Fruit fly (Drosophila melanogaster) whole organism, embryonic: ENCODE results near the gene Npc2f.

Experiments
- Abd-B ChIP-seq: fragments of 200-800 bp; sonication (Bioruptor generic); optimal IDR thresholded peaks from 2 replicates; lab custom pipeline; 2018; ENCODE audit warnings: missing biosample characterization, mild to moderate bottlenecking, missing genetic modification characterization, moderate library complexity
- Asciz ChIP-seq: fragments of 200-800 bp; sonication (Bioruptor generic); optimal IDR thresholded peaks from 2 replicates; lab custom pipeline; 2017; ENCODE audit warnings: missing biosample characterization, mild to moderate bottlenecking, missing genetic modification characterization, missing genetic modification reagents
- Atf-2 ChIP-seq: fragments of 200-800 bp; sonication (Bioruptor generic); optimal IDR thresholded peaks from 2 replicates; lab custom pipeline; 2016; ENCODE audit warnings: missing biosample characterization, missing genetic modification characterization
- B-H1 ChIP-seq: fragments of 200-800 bp; sonication (Bioruptor generic); IDR thresholded peaks from 3 replicates; pipeline ENCODE4 v1.3.6; 2022; ENCODE audit warnings: missing biosample characterization, missing genetic modification characterization
- Bdp1 ChIP-seq: fragments of 200-800 bp; sonication (Bioruptor generic); optimal IDR thresholded peaks from 3 replicates; lab custom pipeline; 2016; ENCODE audit warnings: missing biosample characterization, missing genetic modification characterization
- CG10147 ChIP-seq: fragments of 200-800 bp; sonication (Bioruptor generic); optimal IDR thresholded peaks from 2 replicates; lab custom pipeline; 2019; ENCODE audit warnings: missing biosample characterization, mild to moderate bottlenecking, missing genetic modification characterization, moderate library complexity
- CG10267 ChIP-seq: fragments of 200-800 bp; sonication (Bioruptor generic); optimal IDR thresholded peaks from 2 replicates; lab custom pipeline; 2018; ENCODE audit warnings: missing biosample characterization, mild to moderate bottlenecking, missing genetic modification characterization, moderate library complexity
- CG12155 ChIP-seq: fragments of 200-800 bp; sonication (Bioruptor generic); optimal IDR thresholded peaks from 3 replicates; lab custom pipeline; 2016; ENCODE audit warnings: missing biosample characterization, missing genetic modification characterization
- CG13624 ChIP-seq: fragments of 200-800 bp; sonication (Bioruptor generic); optimal IDR thresholded peaks from 2 replicates; lab custom pipeline; 2016; ENCODE audit warnings: missing biosample characterization, missing genetic modification characterization
- CG15514 ChIP-seq: fragments of 200-800 bp; sonication (Bioruptor generic); optimal IDR thresholded peaks from 3 replicates; lab custom pipeline; 2017; ENCODE audit warnings: missing biosample characterization, missing genetic modification characterization, mild to moderate bottlenecking, moderate library complexity, missing genetic modification reagents
- CG17568 ChIP-seq: fragments of 200-800 bp; sonication (Bioruptor generic); optimal IDR thresholded peaks from 2 replicates; lab custom pipeline; 2018; ENCODE audit warnings: missing biosample characterization, mild to moderate bottlenecking, missing genetic modification characterization, moderate library complexity
- CG30403 ChIP-seq: fragments of 200-800 bp; sonication (Bioruptor generic); optimal IDR thresholded peaks from 3 replicates; lab custom pipeline; 2016; ENCODE audit warnings: missing biosample characterization, missing genetic modification characterization
- CG32767 ChIP-seq: fragments of 200-800 bp; sonication (Bioruptor generic); IDR thresholded peaks from 2 replicates; pipeline ENCODE4 v1.3.6; 2022; ENCODE audit warnings: missing biosample characterization, missing genetic modification characterization
- CG32772 ChIP-seq: fragments of 200-800 bp; sonication (Bioruptor generic); IDR thresholded peaks from 2 replicates; pipeline ENCODE4 v1.3.6; 2022; ENCODE audit warnings: missing biosample characterization, missing genetic modification characterization
- CG3838 ChIP-seq: fragments of 200-800 bp; sonication (Bioruptor generic); optimal IDR thresholded peaks from 3 replicates; lab custom pipeline; 2016; ENCODE audit warnings: missing biosample characterization, missing genetic modification characterization
- CG4282 ChIP-seq: fragments of 200-800 bp; sonication (Bioruptor generic); optimal IDR thresholded peaks from 2 replicates; lab custom pipeline; 2016; ENCODE audit warnings: missing biosample characterization, missing genetic modification characterization
- CG6683 ChIP-seq: fragments of 200-800 bp; sonication (Bioruptor generic); optimal IDR thresholded peaks from 2 replicates; lab custom pipeline; 2017; ENCODE audit warnings: missing biosample characterization, mild to moderate bottlenecking, missing genetic modification characterization, missing genetic modification reagents
- CG7357 ChIP-seq: fragments of 200-800 bp; sonication (Bioruptor generic); IDR thresholded peaks from 3 replicates; pipeline ENCODE4 v1.3.6; 2022; ENCODE audit warnings: missing biosample characterization, missing genetic modification characterization
- CG7372 ChIP-seq: fragments of 200-800 bp; sonication (Bioruptor generic); IDR thresholded peaks from 2 replicates; pipeline ENCODE4 v1.3.6; 2022; ENCODE audit warnings: missing biosample characterization, missing genetic modification characterization
- CG8388 ChIP-seq: fragments of 200-800 bp; sonication (Bioruptor generic); optimal IDR thresholded peaks from 2 replicates; lab custom pipeline; 2019; ENCODE audit warnings: missing biosample characterization, mild to moderate bottlenecking, missing genetic modification characterization, moderate library complexity
- CG9876 ChIP-seq: fragments of 200-800 bp; sonication (Bioruptor generic); optimal IDR thresholded peaks from 2 replicates; lab custom pipeline; 2016; ENCODE audit warnings: missing biosample characterization, missing genetic modification characterization
- Chrac-16 ChIP-seq: fragments of 200-800 bp; sonication (Bioruptor generic); optimal IDR thresholded peaks from 3 replicates; lab custom pipeline; 2016; ENCODE audit warnings: missing biosample characterization, missing genetic modification characterization
- CoRest ChIP-seq: fragments of 200-800 bp; sonication (Bioruptor generic); optimal IDR thresholded peaks from 3 replicates; lab custom pipeline; 2018; ENCODE audit warnings: missing biosample characterization, mild to moderate bottlenecking, missing genetic modification characterization, moderate library complexity
- D ChIP-seq, 2 experiments: fragments of 200-800 bp in 1 of 2; fragments of >200 bp in 1 of 2; sonication (Bioruptor generic) in 1 of 2; optimal IDR thresholded peaks; 2 replicates in 1 of 2; 3 replicates in 1 of 2; lab custom pipeline; 2017; ENCODE audit warnings: mild to moderate bottlenecking in 1 of 2, missing biosample characterization in 1 of 2, missing genetic modification characterization in 1 of 2, missing genetic modification reagents in 1 of 2
- D19B ChIP-seq: fragments of 200-800 bp; sonication (Bioruptor generic); optimal IDR thresholded peaks from 2 replicates; lab custom pipeline; 2017; ENCODE audit warnings: missing biosample characterization, mild to moderate bottlenecking, missing genetic modification characterization
- Dad ChIP-seq: fragments of 200-800 bp; sonication (Bioruptor generic); optimal IDR thresholded peaks from 3 replicates; lab custom pipeline; 2016; ENCODE audit warnings: missing biosample characterization, missing genetic modification characterization
- Dip2 ChIP-seq: fragments of 200-800 bp; sonication (Bioruptor generic); IDR thresholded peaks from 2 replicates; pipeline ENCODE4 v1.3.6; 2022; ENCODE audit warnings: missing biosample characterization, missing genetic modification characterization
- Dref ChIP-seq: fragments of 200-800 bp; sonication (Bioruptor generic); IDR thresholded peaks from 2 replicates; pipeline ENCODE4 v1.3.6; 2022; ENCODE audit warnings: missing biosample characterization, missing genetic modification characterization
- Fer1 ChIP-seq: fragments of 200-800 bp; sonication (Bioruptor generic); optimal IDR thresholded peaks from 2 replicates; lab custom pipeline; 2017; ENCODE audit warnings: missing biosample characterization, mild to moderate bottlenecking, missing genetic modification characterization
- HHEX ChIP-seq: fragments of 200-800 bp; sonication (Bioruptor generic); optimal IDR thresholded peaks from 3 replicates; lab custom pipeline; 2017; ENCODE audit warnings: missing biosample characterization, mild to moderate bottlenecking, missing genetic modification characterization, missing genetic modification reagents
- Hr51 ChIP-seq, 2 experiments: fragments of 200-800 bp; sonication (Bioruptor generic); optimal IDR thresholded peaks; 2 replicates in 1 of 2; 3 replicates in 1 of 2; lab custom pipeline; 2016 to 2018; ENCODE audit warnings: missing biosample characterization in 2 of 2, missing genetic modification characterization in 2 of 2, mild to moderate bottlenecking in 1 of 2, moderate library complexity in 1 of 2
- Mad ChIP-seq: fragments of 200-800 bp; sonication (Bioruptor generic); optimal IDR thresholded peaks from 2 replicates; lab custom pipeline; 2016; ENCODE audit warnings: missing biosample characterization, missing genetic modification characterization
- Six4 ChIP-seq: fragments of 200-800 bp; sonication (Bioruptor generic); optimal IDR thresholded peaks from 2 replicates; lab custom pipeline; 2016; ENCODE audit warnings: missing biosample characterization, missing genetic modification characterization
- Sry-β ChIP-seq: fragments of 200-800 bp; sonication (Bioruptor generic); optimal IDR thresholded peaks from 2 replicates; lab custom pipeline; 2018; ENCODE audit warnings: missing biosample characterization, mild to moderate bottlenecking, missing genetic modification characterization, moderate library complexity
- ac ChIP-seq: fragments of 200-800 bp; sonication (Bioruptor generic); optimal IDR thresholded peaks from 3 replicates; lab custom pipeline; 2017; ENCODE audit warnings: missing biosample characterization, mild to moderate bottlenecking, missing genetic modification characterization
- az2 ChIP-seq: fragments of 200-800 bp; sonication (Bioruptor generic); optimal IDR thresholded peaks from 3 replicates; lab custom pipeline; 2016; ENCODE audit warnings: missing biosample characterization, missing genetic modification characterization
- dimm ChIP-seq: fragments of 200-800 bp; sonication (Bioruptor generic); IDR thresholded peaks from 2 replicates; pipeline ENCODE4 v1.3.6; 2022; ENCODE audit warnings: missing biosample characterization, missing genetic modification characterization
- dmrt11E ChIP-seq: fragments of 200-800 bp; sonication (Bioruptor generic); optimal IDR thresholded peaks from 3 replicates; lab custom pipeline; 2018; ENCODE audit warnings: missing biosample characterization, mild to moderate bottlenecking, missing genetic modification characterization, moderate library complexity
- grau ChIP-seq: fragments of 200-800 bp; optimal IDR thresholded peaks from 3 replicates; lab custom pipeline; 2019; ENCODE audit warnings: missing biosample characterization, mild to moderate bottlenecking, missing genetic modification characterization, moderate library complexity
- mam ChIP-seq: fragments of 200-800 bp; sonication (Bioruptor generic); optimal IDR thresholded peaks from 3 replicates; lab custom pipeline; 2016; ENCODE audit warnings: missing biosample characterization, missing genetic modification characterization
- oc ChIP-seq: fragments of 200-800 bp; sonication (Bioruptor generic); optimal IDR thresholded peaks from 2 replicates; lab custom pipeline; 2018; ENCODE audit warnings: missing biosample characterization, mild to moderate bottlenecking, missing genetic modification characterization, moderate library complexity
- pita ChIP-seq: fragments of 200-800 bp; sonication (Bioruptor generic); optimal IDR thresholded peaks from 2 replicates; lab custom pipeline; 2017; ENCODE audit warnings: missing biosample characterization, mild to moderate bottlenecking, missing genetic modification characterization
- pzg ChIP-seq: fragments of 200-800 bp; sonication (Bioruptor generic); optimal IDR thresholded peaks from 3 replicates; lab custom pipeline; 2018; ENCODE audit warnings: missing biosample characterization, mild to moderate bottlenecking, missing genetic modification characterization, moderate library complexity
- run ChIP-seq: fragments of 200-800 bp; sonication (Bioruptor generic); optimal IDR thresholded peaks from 3 replicates; lab custom pipeline; 2018; ENCODE audit warnings: missing biosample characterization, mild to moderate bottlenecking, missing genetic modification characterization
- slou ChIP-seq: fragments of 200-800 bp; sonication (Bioruptor generic); optimal IDR thresholded peaks from 3 replicates; lab custom pipeline; 2016; ENCODE audit warnings: missing biosample characterization, missing genetic modification characterization
- tap ChIP-seq: fragments of 200-800 bp; optimal IDR thresholded peaks from 3 replicates; lab custom pipeline; 2019; ENCODE audit warnings: missing biosample characterization, mild to moderate bottlenecking, missing genetic modification characterization, moderate library complexity
- tup ChIP-seq: fragments of 200-800 bp; sonication (Bioruptor generic); optimal IDR thresholded peaks from 2 replicates; lab custom pipeline; 2016; ENCODE audit warnings: missing biosample characterization, mild to moderate bottlenecking, missing genetic modification characterization, moderate library complexity
- wek ChIP-seq: fragments of 200-800 bp; sonication (Bioruptor generic); optimal IDR thresholded peaks from 3 replicates; lab custom pipeline; 2018; ENCODE audit warnings: missing biosample characterization, mild to moderate bottlenecking, missing genetic modification characterization, moderate library complexity
- zfh2 ChIP-seq: fragments of 200-800 bp; sonication (Bioruptor generic); optimal IDR thresholded peaks from 2 replicates; lab custom pipeline; 2016; ENCODE audit warnings: missing biosample characterization, missing genetic modification characterization

Npc2f gene

dm6 chr3R:24106059-24106631 lies 31.6 kb upstream of the Npc2f start (continued):
- peak; percentile 11 for TF ChIP-seq pzg (GFP tag; lab: Kevin White, UChicago)
- TF ChIP-seq CG3838 (GFP tag; lab: Kevin White, UChicago), result peak; percentile 39
- TF ChIP-seq D19B, result peak; percentile 6
- TF ChIP-seq B-H1, result no peak
- TF ChIP-seq CG7357 (GFP tag; lab: Robert Waterston, UW), result no peak
- TF ChIP-seq az2 (GFP tag; lab: Kevin White, UChicago), result peak; percentile 43
- TF ChIP-seq tap, result peak; percentile 47
- peak; percentile 49 for TF ChIP-seq Mad (GFP tag; lab: Kevin White, UChicago)
- TF ChIP-seq CG12155 (GFP tag; lab: Kevin White, UChicago), result peak; percentile 18
- TF ChIP-seq tup, result no peak
- peak; percentile 0 for TF ChIP-seq CG8388 (GFP tag; lab: Kevin White, UChicago)
- TF ChIP-seq Abd-B (GFP tag; lab: Kevin White, UChicago), result peak; percentile 21
- peak; percentile 28 for TF ChIP-seq HHEX (GFP tag; lab: Kevin White, UChicago)
- TF ChIP-seq Asciz (GFP tag; lab: Kevin White, UChicago), result peak; percentile 22
- peak; percentile 24 for TF ChIP-seq zfh2
- TF ChIP-seq CG13624, result no peak
- peak; percentile 62 for TF ChIP-seq CG30403
- no peak for TF ChIP-seq CG32767 (GFP tag; lab: Robert Waterston, UW)
- no peak for TF ChIP-seq CG9876 (GFP tag; lab: Kevin White, UChicago)
- TF ChIP-seq dimm, result no peak
- peak; percentile 37 for TF ChIP-seq grau (tag; lab: Kevin White, UChicago)
- peak; percentile 43 for TF ChIP-seq Six4 (GFP tag; lab: Kevin White, UChicago)
- peak; percentile 76 for TF ChIP-seq Fer1 (GFP tag; lab: Kevin White, UChicago)
- peak; percentile 24 for TF ChIP-seq mam (GFP tag; lab: Kevin White, UChicago)
- peak; percentile 34 for TF ChIP-seq Chrac-16 (GFP tag; lab: Kevin White, UChicago)
- no peak for TF ChIP-seq slou (GFP tag; lab: Kevin White, UChicago)
- TF ChIP-seq Dip2 (GFP tag; lab: Robert Waterston, UW), result no peak
- no peak for TF ChIP-seq CG4282 (GFP tag; lab: Kevin White, UChicago)
- TF ChIP-seq CG6683, result peak; percentile 1
- no peak for TF ChIP-seq CG7372 (GFP tag; lab: Robert Waterston, UW)
- no peak for TF ChIP-seq ac (GFP tag; lab: Kevin White, UChicago)
- TF ChIP-seq CG10147 (GFP tag; lab: Kevin White, UChicago), result peak; percentile 30
- TF ChIP-seq run (tag; lab: Kevin White, UChicago), result no peak
- no peak for TF ChIP-seq CG32772 (GFP tag; lab: Robert Waterston, UW)
- no peak for TF ChIP-seq Sry-β (GFP tag; lab: Kevin White, UChicago)
- TF ChIP-seq D (optimal IDR thresholded peaks at IDR 0.05; lab: Kevin White, UChicago), result no peak
- peak; percentile 30 for TF ChIP-seq D (GFP tag; optimal IDR thresholded peaks at IDR 0.05; lab: Kevin White, UChicago)
- peak; percentile 73 for TF ChIP-seq CG17568 (GFP tag; lab: Kevin White, UChicago)
- no peak for TF ChIP-seq oc
- no peak for TF ChIP-seq Dref (GFP tag; lab: Robert Waterston, UW)
- TF ChIP-seq pita (GFP tag; lab: Kevin White, UChicago), result peak; percentile 24
- TF ChIP-seq Hr51 (GFP tag; optimal IDR thresholded peaks at IDR 0.05; lab: Kevin White, UChicago), result peak; percentile 10 to 58
- TF ChIP-seq Bdp1 (GFP tag; lab: Kevin White, UChicago), result peak; percentile 25
- peak; percentile 45 for TF ChIP-seq wek (GFP tag; lab: Kevin White, UChicago)
- TF ChIP-seq Dad (GFP tag; lab: Kevin White, UChicago), result peak; percentile 45
- no peak for TF ChIP-seq Atf-2
- TF ChIP-seq CG15514, result peak; percentile 57
- TF ChIP-seq CoRest (tag; lab: Kevin White, UChicago), result peak; percentile 4
- peak; percentile 92 for TF ChIP-seq CG10267 (tag; lab: Kevin White, UChicago)
- peak; percentile 27 for TF ChIP-seq dmrt11E (tag; lab: Kevin White, UChicago)
